Worm (Caenorhabditis elegans): ENCODE measurements around the gene twk-43.

The twk-43 gene

ce11 chrV:13342235-13342634 lies 3.8 kb upstream of the twk-43 start:
- TF ChIP-seq ama-1 (optimal IDR thresholded peaks at IDR 0.05): no peak
- TF ChIP-seq ets-7 (tag; optimal IDR thresholded peaks at IDR 0.05): no peak
- TF ChIP-seq B0310.2 (tag; optimal IDR thresholded peaks at IDR 0.05): no peak
- TF ChIP-seq aly-1 (tag; optimal IDR thresholded peaks at IDR 0.05): no peak
- TF ChIP-seq hnd-1 (tag; optimal IDR thresholded peaks at IDR 0.05): no peak
- TF ChIP-seq flt-1 (GFP tag; IDR thresholded peaks at IDR 0.05): no peak
- no peak for TF ChIP-seq sea-1 (GFP tag; conservative IDR thresholded peaks at IDR 0.05)
- TF ChIP-seq tbx-11 (GFP tag; IDR thresholded peaks at IDR 0.05): no peak
- TF ChIP-seq F13C5.2 (tag; optimal IDR thresholded peaks at IDR 0.05): no peak
- TF ChIP-seq tra-4 (tag; optimal IDR thresholded peaks at IDR 0.05): no peak
- no peak for TF ChIP-seq ceh-36 (tag; optimal IDR thresholded peaks at IDR 0.05)
- TF ChIP-seq scrt-1 (GFP tag; IDR thresholded peaks at IDR 0.05): no peak
- TF ChIP-seq tbx-37 (GFP tag; conservative IDR thresholded peaks at IDR 0.05): no peak
- TF ChIP-seq ceh-13 (GFP tag; optimal IDR thresholded peaks at IDR 0.05): no peak
- TF ChIP-seq pes-1 (GFP tag; IDR thresholded peaks at IDR 0.05): no peak
- TF ChIP-seq hmg-4 (GFP tag; optimal IDR thresholded peaks at IDR 0.05): no peak
- TF ChIP-seq hmbx-1 (tag; optimal IDR thresholded peaks at IDR 0.05): no peak

ce11 chrV:13350302-13350701 lies 4.2 kb downstream of the twk-43 start:
- no peak for TF ChIP-seq ceh-13 (GFP tag; optimal IDR thresholded peaks at IDR 0.05)
- no peak for TF ChIP-seq ama-1 (optimal IDR thresholded peaks at IDR 0.05)
- TF ChIP-seq pes-1 (GFP tag; IDR thresholded peaks at IDR 0.05): no peak
- no peak for TF ChIP-seq tbx-11 (GFP tag; IDR thresholded peaks at IDR 0.05)
- TF ChIP-seq scrt-1 (GFP tag; IDR thresholded peaks at IDR 0.05): no peak
- TF ChIP-seq ets-7 (tag; optimal IDR thresholded peaks at IDR 0.05): no peak
- TF ChIP-seq hmg-4 (GFP tag; optimal IDR thresholded peaks at IDR 0.05): no peak
- no peak for TF ChIP-seq B0310.2 (tag; optimal IDR thresholded peaks at IDR 0.05)
- no peak for TF ChIP-seq sea-1 (GFP tag; conservative IDR thresholded peaks at IDR 0.05)
- TF ChIP-seq tra-4 (tag; optimal IDR thresholded peaks at IDR 0.05): no peak
- no peak for TF ChIP-seq aly-1 (tag; optimal IDR thresholded peaks at IDR 0.05)

- TF ChIP-seq tra-4 (tag; optimal IDR thresholded peaks at IDR 0.05) (no peak), hnd-1 (tag; optimal IDR thresholded peaks at IDR 0.05) (no peak), sea-1 (GFP tag; conservative IDR thresholded peaks at IDR 0.05) (no peak), tbx-37 (GFP tag; conservative IDR thresholded peaks at IDR 0.05) (no peak), scrt-1 (GFP tag; IDR thresholded peaks at IDR 0.05) (no peak), tbx-11 (GFP tag; IDR thresholded peaks at IDR 0.05) (no peak), B0310.2 (tag; optimal IDR thresholded peaks at IDR 0.05) (no peak), ceh-36 (tag; optimal IDR thresholded peaks at IDR 0.05) (no peak), ets-7 (tag; optimal IDR thresholded peaks at IDR 0.05) (no peak), hmg-4 (GFP tag; optimal IDR thresholded peaks at IDR 0.05) (no peak), ama-1 (optimal IDR thresholded peaks at IDR 0.05) (no peak), ceh-13 (GFP tag; optimal IDR thresholded peaks at IDR 0.05) (no peak), flt-1 (GFP tag; IDR thresholded peaks at IDR 0.05) (no peak), pes-1 (GFP tag; IDR thresholded peaks at IDR 0.05) (no peak), aly-1 (tag; optimal IDR thresholded peaks at IDR 0.05) (no peak), hmbx-1 (tag; optimal IDR thresholded peaks at IDR 0.05) (no peak), F13C5.2 (tag; optimal IDR thresholded peaks at IDR 0.05) (no peak)
Measured at ce11 chrV:13351773-13352172, 5.7 kb downstream of the twk-43 start.

- TF ChIP-seq aly-1 (tag; optimal IDR thresholded peaks at IDR 0.05): no peak
- TF ChIP-seq hnd-1 (tag; optimal IDR thresholded peaks at IDR 0.05): no peak
- no peak for TF ChIP-seq sea-1 (GFP tag; conservative IDR thresholded peaks at IDR 0.05)
- no peak for TF ChIP-seq tbx-11 (GFP tag; IDR thresholded peaks at IDR 0.05)
- no peak for TF ChIP-seq flt-1 (GFP tag; IDR thresholded peaks at IDR 0.05)
- TF ChIP-seq tra-4 (tag; optimal IDR thresholded peaks at IDR 0.05): no peak
- no peak for TF ChIP-seq scrt-1 (GFP tag; IDR thresholded peaks at IDR 0.05)
- no peak for TF ChIP-seq hmbx-1 (tag; optimal IDR thresholded peaks at IDR 0.05)
- TF ChIP-seq B0310.2 (tag; optimal IDR thresholded peaks at IDR 0.05): no peak
- TF ChIP-seq pes-1 (GFP tag; IDR thresholded peaks at IDR 0.05): no peak
- TF ChIP-seq ceh-36 (tag; optimal IDR thresholded peaks at IDR 0.05): no peak
- no peak for TF ChIP-seq hmg-4 (GFP tag; optimal IDR thresholded peaks at IDR 0.05)
- no peak for TF ChIP-seq ets-7 (tag; optimal IDR thresholded peaks at IDR 0.05)
Measured at ce11 chrV:13352415-13352814, 6.3 kb downstream of the twk-43 start.

- TF ChIP-seq tra-4 (tag; optimal IDR thresholded peaks at IDR 0.05) (no peak), sea-1 (GFP tag; conservative IDR thresholded peaks at IDR 0.05) (no peak), B0310.2 (tag; optimal IDR thresholded peaks at IDR 0.05) (no peak), ets-7 (tag; optimal IDR thresholded peaks at IDR 0.05) (no peak), aly-1 (tag; optimal IDR thresholded peaks at IDR 0.05) (no peak), ama-1 (optimal IDR thresholded peaks at IDR 0.05) (no peak), ceh-13 (GFP tag; optimal IDR thresholded peaks at IDR 0.05) (no peak), ceh-36 (tag; optimal IDR thresholded peaks at IDR 0.05) (no peak), scrt-1 (GFP tag; IDR thresholded peaks at IDR 0.05) (no peak), hnd-1 (tag; optimal IDR thresholded peaks at IDR 0.05) (no peak)
Measured at ce11 chrV:13356210-13356609, 10.1 kb downstream of the twk-43 start.

- TF ChIP-seq ama-1 (optimal IDR thresholded peaks at IDR 0.05) (no peak), hmg-4 (GFP tag; optimal IDR thresholded peaks at IDR 0.05) (no peak), flt-1 (GFP tag; IDR thresholded peaks at IDR 0.05) (no peak)
Measured at ce11 chrV:13357652-13358281, 11.7 kb downstream of the twk-43 start, which contains the start of gene F32H5.1. F32H5.1 (minus strand) TSS chrV:13358037.

ce11 chrV:13358823-13359592 lies 12.9 kb downstream of the twk-43 start, which contains the start of gene F32H5.3:
F32H5.3 (plus strand) TSS chrV:13359335.
- TF ChIP-seq tbx-11 (GFP tag; IDR thresholded peaks at IDR 0.05) (no peak), sea-1 (GFP tag; conservative IDR thresholded peaks at IDR 0.05) (no peak), F13C5.2 (tag; optimal IDR thresholded peaks at IDR 0.05) (no peak), hmg-4 (GFP tag; optimal IDR thresholded peaks at IDR 0.05) (no peak), B0310.2 (tag; optimal IDR thresholded peaks at IDR 0.05) (no peak), aly-1 (tag; optimal IDR thresholded peaks at IDR 0.05) (no peak), hnd-1 (tag; optimal IDR thresholded peaks at IDR 0.05) (no peak), flt-1 (GFP tag; IDR thresholded peaks at IDR 0.05) (no peak), tra-4 (tag; optimal IDR thresholded peaks at IDR 0.05) (no peak), ceh-13 (GFP tag; optimal IDR thresholded peaks at IDR 0.05) (no peak), ets-7 (tag; optimal IDR thresholded peaks at IDR 0.05) (no peak), scrt-1 (GFP tag; IDR thresholded peaks at IDR 0.05) (no peak), ama-1 (optimal IDR thresholded peaks at IDR 0.05) (no peak), pes-1 (GFP tag; IDR thresholded peaks at IDR 0.05) (no peak), hmbx-1 (tag; optimal IDR thresholded peaks at IDR 0.05) (no peak)
